Worm (Caenorhabditis elegans) whole organism, young adult: Measurements from ENCODE around the gene C13F10.8.

Experiments
- C17E4.6 ChIP-seq: fragments of 200-800 bp; sonication (Bioruptor generic); IDR thresholded peaks from 2 replicates; pipeline ENCODE4 v1.3.6; 2022; ENCODE audit warnings: missing genetic modification reagents, missing genetic modification characterization, missing compliant biosample characterization
- F37B4.10 ChIP-seq: fragments of 200-800 bp; sonication (Bioruptor generic); IDR thresholded peaks from 2 replicates; pipeline ENCODE4 v1.3.6; 2022; ENCODE audit warnings: missing genetic modification characterization, missing compliant biosample characterization
- F52B5.7 ChIP-seq: sonication (generic microtip); optimal IDR thresholded peaks from 2 replicates; lab custom pipeline; 2016; ENCODE audit warnings: mild to moderate bottlenecking, missing genetic modification characterization, missing compliant biosample characterization
- F57A8.1 ChIP-seq: fragments of 200-800 bp; sonication (Bioruptor generic); optimal IDR thresholded peaks from 2 replicates; lab custom pipeline; 2018; ENCODE audit warnings: mild to moderate bottlenecking, missing genetic modification characterization, moderate library complexity, missing compliant biosample characterization
- Y56A3A.18 ChIP-seq: fragments of 200-800 bp; sonication (Bioruptor generic); IDR thresholded peaks from 2 replicates; pipeline ENCODE4 v1.3.6; 2022; ENCODE audit warnings: missing genetic modification reagents, missing genetic modification characterization, missing compliant biosample characterization
- atf-7 ChIP-seq: sonication (generic microtip); optimal IDR thresholded peaks from 2 replicates; lab custom pipeline; 2017; ENCODE audit warnings: mild to moderate bottlenecking, missing genetic modification characterization, missing compliant biosample characterization
- bed-2 ChIP-seq: fragments of 200-800 bp; sonication (Bioruptor generic); IDR thresholded peaks from 2 replicates; pipeline ENCODE4 v1.3.6; 2022; ENCODE audit warnings: missing genetic modification reagents, missing genetic modification characterization, missing compliant biosample characterization
- efl-1 ChIP-seq: fragments of 150-350 bp; optimal IDR thresholded peaks from 2 replicates; lab custom pipeline; 2014; ENCODE audit warnings: missing biosample characterization, missing genetic modification reagents, missing genetic modification characterization
- hmg-20 ChIP-seq: fragments of 200-800 bp; sonication (Bioruptor generic); IDR thresholded peaks from 2 replicates; pipeline ENCODE4 v1.3.6; 2022; ENCODE audit warnings: missing genetic modification reagents, missing genetic modification characterization, missing compliant biosample characterization
- nfya-1 ChIP-seq: sonication (generic microtip); optimal IDR thresholded peaks from 2 replicates; lab custom pipeline; 2017; ENCODE audit warnings: antibody characterized with exemption, missing compliant biosample characterization, missing genetic modification characterization, borderline replicate concordance; ENCODE audit not compliant: insufficient read depth
- nhr-120 ChIP-seq: fragments of 200-800 bp; sonication (Bioruptor generic); IDR thresholded peaks from 2 replicates; pipeline ENCODE4 v1.3.6; 2022; ENCODE audit warnings: missing genetic modification characterization, missing compliant biosample characterization
- pha-4 ChIP-seq: fragments of 150-350 bp; sonication (generic microtip); optimal IDR thresholded peaks from 2 replicates; lab custom pipeline; 2014; ENCODE audit warnings: missing biosample characterization, missing genetic modification reagents, missing genetic modification characterization
- snpc-4 ChIP-seq, 5 experiments: fragments of 150-350 bp in 1 of 5; sonication (generic microtip) in 4 of 5; optimal IDR thresholded peaks; 2 replicates each; lab custom pipeline; 2014 to 2018; ENCODE audit warnings: missing genetic modification characterization in 5 of 5, missing biosample characterization in 3 of 5, antibody characterized with exemption in 2 of 5, mild to moderate bottlenecking in 2 of 5, missing compliant biosample characterization in 2 of 5, missing genotype in 2 of 5, moderate library complexity in 2 of 5, missing genetic modification reagents in 1 of 5

DNA sequence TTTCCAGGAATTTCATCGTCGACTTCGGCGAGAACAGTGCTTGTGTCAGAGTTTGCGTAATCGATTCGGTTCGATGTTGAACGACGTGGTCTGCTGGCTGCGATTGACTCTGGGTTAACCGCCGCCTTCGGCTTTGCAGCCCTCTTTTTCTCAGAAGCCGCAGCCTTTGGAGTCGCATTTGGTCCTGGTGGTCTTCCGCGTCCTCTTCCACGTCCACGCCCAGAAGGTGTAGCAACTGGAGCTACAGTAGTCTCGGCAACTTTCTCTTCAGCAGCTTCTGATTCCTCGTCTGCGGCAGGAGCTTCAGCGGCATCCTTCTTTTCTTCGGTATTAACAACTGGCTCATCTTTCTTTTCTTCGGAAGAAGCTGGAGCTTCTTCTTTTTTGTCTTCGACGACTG is 26.0 kb downstream of the C13F10.8 start:
- no peak for TF ChIP-seq C17E4.6 (GFP tag; lab: Robert Waterston, UW)
- TF ChIP-seq atf-7 = no peak
- no peak for TF ChIP-seq Y56A3A.18
- no peak for TF ChIP-seq hmg-20 (GFP tag; lab: Robert Waterston, UW)
- no peak for TF ChIP-seq bed-2 (GFP tag; lab: Robert Waterston, UW)
- TF ChIP-seq pha-4 (tag; lab: Kevin White, UChicago) = no peak
- no peak for TF ChIP-seq snpc-4 (GFP tag; optimal IDR thresholded peaks at IDR 0.05; lab: Kevin White, UChicago)
- no peak for TF ChIP-seq snpc-4 (tag; optimal IDR thresholded peaks at IDR 0.05; lab: Kevin White, UChicago)
- TF ChIP-seq F52B5.7 (tag; lab: Kevin White, UChicago) = no peak
- TF ChIP-seq nhr-120 (GFP tag; lab: Robert Waterston, UW) = no peak
- no peak for TF ChIP-seq F37B4.10 (GFP tag; lab: Robert Waterston, UW)
- no peak for TF ChIP-seq efl-1 (GFP tag; lab: Kevin White, UChicago)
- TF ChIP-seq F57A8.1 = no peak
- no peak for TF ChIP-seq nfya-1 (tag; lab: Kevin White, UChicago)
